Worm (Caenorhabditis elegans): Measurements from ENCODE around the gene his-7.
"Not testable (repeated sequence)": the region's sequence is repeated elsewhere in the genome, so short reads cannot be mapped to it uniquely, and the experiment has no call there.

his-7 gene

ce11 chrV:8533067-8533466 is at the start of gene his-7, which contains the start of gene his-8:
TSS of gene his-7 (plus strand) at chrV:8533379.
TSS of gene his-8 (minus strand) at chrV:8533086.
- not testable (repeated sequence) for TF ChIP-seq fkh-6, Y22D7AL.16, dve-1 (tag; optimal IDR thresholded peaks at IDR 0.05)

ce11 chrV:8494260-8494939 is 38.8 kb upstream of the his-7 start, which contains the start of gene pxn-1:
TSS of gene pxn-1 (plus strand) at chrV:8494889.
- TF ChIP-seq ama-1 (optimal IDR thresholded peaks at IDR 0.05) (no peak), odd-2 (tag; optimal IDR thresholded peaks at IDR 0.05) (no peak), pha-4 (tag; optimal IDR thresholded peaks at IDR 0.05) (no peak), ceh-45 (GFP tag; IDR thresholded peaks at IDR 0.05) (no peak), nhr-232 (tag; optimal IDR thresholded peaks at IDR 0.05) (no peak), ceh-31 (tag; optimal IDR thresholded peaks at IDR 0.05) (no peak), lim-6 (tag; optimal IDR thresholded peaks at IDR 0.05) (no peak), syd-9 (tag; optimal IDR thresholded peaks at IDR 0.05) (no peak)

- TF ChIP-seq Y22D7AL.16 (tag; optimal IDR thresholded peaks at IDR 0.05) (no peak), T23F11.4 (GFP tag; optimal IDR thresholded peaks at IDR 0.05) (no peak), ceh-24 (tag; optimal IDR thresholded peaks at IDR 0.05) (no peak), elt-2 (tag; optimal IDR thresholded peaks at IDR 0.05) (no peak), ceh-9 (tag; optimal IDR thresholded peaks at IDR 0.05) (no peak), zip-5 (tag; optimal IDR thresholded peaks at IDR 0.05) (no peak), pros-1 (tag; optimal IDR thresholded peaks at IDR 0.05) (no peak), nhr-11 (tag; optimal IDR thresholded peaks at IDR 0.05) (no peak), fkh-6 (tag; optimal IDR thresholded peaks at IDR 0.05) (no peak), fkh-10 (GFP tag; optimal IDR thresholded peaks at IDR 0.05) (no peak), nhr-232 (tag; optimal IDR thresholded peaks at IDR 0.05) (no peak)
Measured at ce11 chrV:8495106-8495505, 38.1 kb upstream of the his-7 start.

ce11 chrV:8495965-8496364 is 37.2 kb upstream of the his-7 start:
- TF ChIP-seq C38D4.7 (GFP tag; optimal IDR thresholded peaks at IDR 0.05) (no peak), sox-4 (tag; optimal IDR thresholded peaks at IDR 0.05) (no peak), pha-2 (tag; optimal IDR thresholded peaks at IDR 0.05) (no peak), fkh-10 (GFP tag; optimal IDR thresholded peaks at IDR 0.05) (no peak), ceh-9 (tag; optimal IDR thresholded peaks at IDR 0.05) (no peak), pat-9 (tag; optimal IDR thresholded peaks at IDR 0.05) (no peak), unc-55 (GFP tag; optimal IDR thresholded peaks at IDR 0.05) (no peak), ceh-34 (tag; optimal IDR thresholded peaks at IDR 0.05) (no peak), ceh-48 (tag; optimal IDR thresholded peaks at IDR 0.05) (no peak), Y22D7AL.16 (tag; optimal IDR thresholded peaks at IDR 0.05) (no peak), gmeb-2 (tag; optimal IDR thresholded peaks at IDR 0.05) (no peak), pag-3 (tag; optimal IDR thresholded peaks at IDR 0.05; ENCODE audit: borderline replicate concordance) (no peak), tbx-7 (tag; optimal IDR thresholded peaks at IDR 0.05) (no peak), K02D7.2 (tag; optimal IDR thresholded peaks at IDR 0.05) (no peak)

- TF ChIP-seq ceh-6 (GFP tag; optimal IDR thresholded peaks at IDR 0.05) (no peak), odd-2 (tag; optimal IDR thresholded peaks at IDR 0.05) (no peak)
Measured at ce11 chrV:8499407-8499806, 33.8 kb upstream of the his-7 start.

ce11 chrV:8500348-8500747 is 32.8 kb upstream of the his-7 start:
- TF ChIP-seq ceh-18 (tag; optimal IDR thresholded peaks at IDR 0.05) (peak; percentile 95), unc-55 (GFP tag; optimal IDR thresholded peaks at IDR 0.05) (peak; percentile 32), K02D7.2 (tag; optimal IDR thresholded peaks at IDR 0.05) (peak; percentile 99), ceh-19 (GFP tag; optimal IDR thresholded peaks at IDR 0.05) (peak; percentile 99), tbx-7 (tag; optimal IDR thresholded peaks at IDR 0.05) (peak; percentile 73), tbx-2 (tag; optimal IDR thresholded peaks at IDR 0.05) (peak; percentile 98), fkh-6 (tag; optimal IDR thresholded peaks at IDR 0.05) (peak; percentile 98), rnt-1 (tag; optimal IDR thresholded peaks at IDR 0.05) (peak; percentile 97), gmeb-2 (tag; optimal IDR thresholded peaks at IDR 0.05) (peak; percentile 100), sox-4 (tag; optimal IDR thresholded peaks at IDR 0.05) (peak; percentile 100), pha-4 (tag; optimal IDR thresholded peaks at IDR 0.05) (no peak), T23F11.4 (GFP tag; optimal IDR thresholded peaks at IDR 0.05) (peak; percentile 99), ttx-3 (tag; optimal IDR thresholded peaks at IDR 0.05) (peak; percentile 98), elt-2 (tag; optimal IDR thresholded peaks at IDR 0.05) (peak; percentile 99), hlh-6 (tag; optimal IDR thresholded peaks at IDR 0.05) (peak; percentile 99), hlh-15 (tag; optimal IDR thresholded peaks at IDR 0.05) (peak; percentile 99), ets-4 (tag; optimal IDR thresholded peaks at IDR 0.05) (peak; percentile 96), pros-1 (tag; optimal IDR thresholded peaks at IDR 0.05) (peak; percentile 71), ceh-6 (GFP tag; optimal IDR thresholded peaks at IDR 0.05) (peak; percentile 99), ceh-48 (tag; optimal IDR thresholded peaks at IDR 0.05) (peak; percentile 99), ahr-1 (tag; optimal IDR thresholded peaks at IDR 0.05) (peak; percentile 98), C38D4.7 (GFP tag; optimal IDR thresholded peaks at IDR 0.05) (peak; percentile 97)

All from whole organism, late embryonic.